Fruit fly (Drosophila melanogaster) S2 (cell line): ENCODE data around the gene Pnn.

Source experiments
- CG8478 ChIP-seq: fragments of >200 bp; optimal IDR thresholded peaks from 2 replicates; lab custom pipeline; 2018
- CTCF ChIP-seq, 2 experiments: fragments of >200 bp; optimal IDR thresholded peaks; 2 replicates each; lab custom pipeline; 2018

- TF ChIP-seq CG8478 (lab: Kevin White, UChicago) (no peak), CTCF (optimal IDR thresholded peaks at IDR 0.05; lab: Kevin White, UChicago) (no peak)
Measured at dm6 chr3R:9746267-9746666, 5.6 kb downstream of the Pnn start, which contains the start of gene CG34409.
